Fruit fly (Drosophila melanogaster) whole organism, embryonic: ENCODE measurements around the gene MED27.
A peak's percentile ranks its signal among the peaks of the same experiment; 100 is the strongest.

Experiments used
- Abd-B ChIP-seq: fragments of 200-800 bp; sonication (Bioruptor generic); optimal IDR thresholded peaks from 2 replicates; lab custom pipeline; 2018; ENCODE audit warnings: missing biosample characterization, mild to moderate bottlenecking, missing genetic modification characterization, moderate library complexity
- BEAF-32 ChIP-seq: fragments of 200-800 bp; sonication (Bioruptor generic); optimal IDR thresholded peaks from 3 replicates; lab custom pipeline; 2017; ENCODE audit warnings: missing biosample characterization, missing genetic modification characterization, mild to moderate bottlenecking, moderate library complexity, missing genetic modification reagents
- CG11560 ChIP-seq: fragments of 200-800 bp; sonication (Bioruptor generic); IDR thresholded peaks from 3 replicates; pipeline ENCODE4 v1.3.6; 2022; ENCODE audit warnings: missing biosample characterization, missing genetic modification characterization
- CG11723 ChIP-seq: fragments of 200-800 bp; sonication (Bioruptor generic); optimal IDR thresholded peaks from 2 replicates; lab custom pipeline; 2017; ENCODE audit warnings: missing biosample characterization, mild to moderate bottlenecking, missing genetic modification characterization
- CG12155 ChIP-seq: fragments of 200-800 bp; sonication (Bioruptor generic); optimal IDR thresholded peaks from 3 replicates; lab custom pipeline; 2016; ENCODE audit warnings: missing biosample characterization, missing genetic modification characterization
- CG13123 ChIP-seq: fragments of 200-800 bp; sonication (Bioruptor generic); optimal IDR thresholded peaks from 2 replicates; lab custom pipeline; 2016; ENCODE audit warnings: missing biosample characterization, missing genetic modification characterization
- CG13287 ChIP-seq: fragments of 200-800 bp; sonication (Bioruptor generic); IDR thresholded peaks from 2 replicates; pipeline ENCODE4 v1.3.6; 2022; ENCODE audit warnings: missing biosample characterization, missing genetic modification characterization; ENCODE audit not compliant: partially characterized antibody
- CG16813 ChIP-seq: fragments of 200-800 bp; sonication (Bioruptor generic); IDR thresholded peaks from 3 replicates; pipeline ENCODE4 v1.3.6; 2022; ENCODE audit warnings: missing biosample characterization, missing genetic modification characterization; ENCODE audit not compliant: partially characterized antibody
- CG17361 ChIP-seq: fragments of 200-800 bp; sonication (Bioruptor generic); IDR thresholded peaks from 3 replicates; pipeline ENCODE4 v1.3.6; 2022; ENCODE audit warnings: missing biosample characterization, missing genetic modification characterization
- CG1792 ChIP-seq: fragments of 200-800 bp; sonication (Bioruptor generic); optimal IDR thresholded peaks from 2 replicates; lab custom pipeline; 2016; ENCODE audit warnings: missing biosample characterization, missing genetic modification characterization
- CG18262 ChIP-seq: fragments of 200-800 bp; optimal IDR thresholded peaks from 3 replicates; lab custom pipeline; 2019; ENCODE audit warnings: missing biosample characterization, mild to moderate bottlenecking, missing genetic modification characterization, moderate library complexity
- CG2678 ChIP-seq: fragments of 200-800 bp; sonication (Bioruptor generic); optimal IDR thresholded peaks from 3 replicates; lab custom pipeline; 2019; ENCODE audit warnings: missing biosample characterization, mild to moderate bottlenecking, missing genetic modification characterization, moderate library complexity
- CG30403 ChIP-seq: fragments of 200-800 bp; sonication (Bioruptor generic); optimal IDR thresholded peaks from 3 replicates; lab custom pipeline; 2016; ENCODE audit warnings: missing biosample characterization, missing genetic modification characterization
- CG34422 ChIP-seq: fragments of 200-800 bp; sonication (Bioruptor generic); IDR thresholded peaks from 3 replicates; pipeline ENCODE4 v1.3.6; 2022; ENCODE audit warnings: missing biosample characterization, missing genetic modification characterization
- CG4360 ChIP-seq: fragments of 200-800 bp; sonication (Bioruptor generic); IDR thresholded peaks from 2 replicates; pipeline ENCODE4 v1.3.6; 2022; ENCODE audit warnings: missing biosample characterization, missing genetic modification characterization
- CG4707 ChIP-seq: fragments of 200-800 bp; sonication (Bioruptor generic); optimal IDR thresholded peaks from 2 replicates; lab custom pipeline; 2018; ENCODE audit warnings: missing biosample characterization, mild to moderate bottlenecking, missing genetic modification characterization, moderate library complexity
- CG4820 ChIP-seq: fragments of 200-800 bp; sonication (Bioruptor generic); optimal IDR thresholded peaks from 3 replicates; lab custom pipeline; 2016; ENCODE audit warnings: missing biosample characterization, missing genetic modification characterization
- CG6254 ChIP-seq: fragments of 200-800 bp; sonication (Bioruptor generic); optimal IDR thresholded peaks from 3 replicates; lab custom pipeline; 2017; ENCODE audit warnings: mild to moderate bottlenecking, missing biosample characterization, missing genetic modification reagents, missing genetic modification characterization
- CG8478 ChIP-seq: fragments of >200 bp; optimal IDR thresholded peaks from 2 replicates; lab custom pipeline; 2018
- CG9437 ChIP-seq: fragments of 200-800 bp; sonication (Bioruptor generic); optimal IDR thresholded peaks from 2 replicates; lab custom pipeline; 2018; ENCODE audit warnings: missing biosample characterization, mild to moderate bottlenecking, missing genetic modification characterization
- CG9932 ChIP-seq: fragments of 200-800 bp; sonication (Bioruptor generic); IDR thresholded peaks from 2 replicates; pipeline ENCODE4 v1.3.6; 2022; ENCODE audit warnings: missing biosample characterization, missing genetic modification characterization
- CrebB ChIP-seq: fragments of 200-800 bp; sonication (Bioruptor generic); optimal IDR thresholded peaks from 3 replicates; lab custom pipeline; 2018; ENCODE audit warnings: missing biosample characterization, mild to moderate bottlenecking, missing genetic modification characterization
- Dfd ChIP-seq, 2 experiments: fragments of >200 bp; optimal IDR thresholded peaks; 2 replicates each; lab custom pipeline; 2017; ENCODE audit warnings: missing biosample characterization in 2 of 2, missing genetic modification characterization in 2 of 2
- Dip3 ChIP-seq: fragments of 200-800 bp; sonication (Bioruptor generic); optimal IDR thresholded peaks from 3 replicates; lab custom pipeline; 2016; ENCODE audit warnings: missing biosample characterization, missing genetic modification characterization
- Dll ChIP-seq: fragments of 200-800 bp; sonication (Bioruptor generic); IDR thresholded peaks from 4 replicates; pipeline ENCODE4 v1.3.6; 2022; ENCODE audit warnings: missing biosample characterization, missing genetic modification characterization; ENCODE audit not compliant: partially characterized antibody
- Doc2 ChIP-seq: fragments of 200-800 bp; sonication (Bioruptor generic); IDR thresholded peaks from 2 replicates; pipeline ENCODE4 v1.3.6; 2022; ENCODE audit warnings: missing biosample characterization, missing genetic modification characterization
- Dp ChIP-seq: fragments of 200-800 bp; sonication (Bioruptor generic); optimal IDR thresholded peaks from 2 replicates; lab custom pipeline; 2018; ENCODE audit warnings: missing biosample characterization, mild to moderate bottlenecking, missing genetic modification characterization, moderate library complexity
- Fer1 ChIP-seq: fragments of 200-800 bp; sonication (Bioruptor generic); optimal IDR thresholded peaks from 2 replicates; lab custom pipeline; 2017; ENCODE audit warnings: missing biosample characterization, mild to moderate bottlenecking, missing genetic modification characterization
- H2.0 ChIP-seq: fragments of 200-800 bp; sonication (Bioruptor generic); IDR thresholded peaks from 2 replicates; pipeline ENCODE4 v1.3.6; 2022; ENCODE audit warnings: missing biosample characterization, missing genetic modification characterization
- HLH54F ChIP-seq: fragments of 200-800 bp; sonication (Bioruptor generic); optimal IDR thresholded peaks from 3 replicates; lab custom pipeline; 2016; ENCODE audit warnings: missing biosample characterization, missing genetic modification characterization
- HmgZ ChIP-seq: fragments of 200-800 bp; sonication (Bioruptor generic); optimal IDR thresholded peaks from 2 replicates; lab custom pipeline; 2018; ENCODE audit warnings: missing biosample characterization, mild to moderate bottlenecking, missing genetic modification characterization
- MESR4 ChIP-seq: fragments of 200-800 bp; sonication (Bioruptor generic); optimal IDR thresholded peaks from 2 replicates; lab custom pipeline; 2018; ENCODE audit warnings: missing biosample characterization, mild to moderate bottlenecking, missing genetic modification characterization, moderate library complexity
- Mes4 ChIP-seq: fragments of 200-800 bp; sonication (Bioruptor generic); optimal IDR thresholded peaks from 2 replicates; lab custom pipeline; 2016; ENCODE audit warnings: missing biosample characterization, missing genetic modification characterization
- NC2β ChIP-seq: fragments of 200-800 bp; sonication (Bioruptor generic); optimal IDR thresholded peaks from 2 replicates; lab custom pipeline; 2016; ENCODE audit warnings: missing biosample characterization, missing genetic modification characterization
- Rfx ChIP-seq: fragments of 200-800 bp; sonication (Bioruptor generic); IDR thresholded peaks from 2 replicates; pipeline ENCODE4 v1.3.6; 2022; ENCODE audit warnings: missing biosample characterization, missing genetic modification characterization
- Tbp ChIP-seq: fragments of >200 bp; optimal IDR thresholded peaks from 2 replicates; lab custom pipeline; 2018; ENCODE audit warnings: missing biosample characterization, missing genetic modification characterization
- ash1 ChIP-seq: fragments of 200-800 bp; sonication (Bioruptor generic); optimal IDR thresholded peaks from 2 replicates; lab custom pipeline; 2018; ENCODE audit warnings: missing biosample characterization, mild to moderate bottlenecking, missing genetic modification characterization
- chn ChIP-seq: fragments of 200-800 bp; sonication (Bioruptor generic); optimal IDR thresholded peaks from 2 replicates; lab custom pipeline; 2016; ENCODE audit warnings: missing biosample characterization, missing genetic modification characterization
- cwo ChIP-seq: fragments of 200-800 bp; sonication (Bioruptor generic); optimal IDR thresholded peaks from 3 replicates; lab custom pipeline; 2017; ENCODE audit warnings: missing biosample characterization, missing genetic modification characterization, mild to moderate bottlenecking, moderate library complexity, missing genetic modification reagents
- da ChIP-seq: fragments of 200-800 bp; sonication (Bioruptor generic); optimal IDR thresholded peaks from 2 replicates; lab custom pipeline; 2016; ENCODE audit warnings: missing biosample characterization, missing genetic modification characterization
- dpn ChIP-seq, 2 experiments: fragments of 200-800 bp; sonication (Bioruptor generic); optimal IDR thresholded peaks; 3 replicates each; lab custom pipeline; 2016; ENCODE audit warnings: missing biosample characterization in 2 of 2, missing genetic modification characterization in 2 of 2
- dysf ChIP-seq: fragments of 200-800 bp; sonication (Bioruptor generic); IDR thresholded peaks from 3 replicates; pipeline ENCODE4 v1.3.6; 2022; ENCODE audit warnings: missing biosample characterization, missing genetic modification characterization
- en ChIP-seq: fragments of 200-800 bp; sonication (Bioruptor generic); optimal IDR thresholded peaks from 2 replicates; lab custom pipeline; 2016; ENCODE audit warnings: missing biosample characterization, missing genetic modification characterization
- ewg ChIP-seq: fragments of 200-800 bp; sonication (Bioruptor generic); optimal IDR thresholded peaks from 3 replicates; lab custom pipeline; 2017; ENCODE audit warnings: mild to moderate bottlenecking, missing biosample characterization, missing genetic modification reagents, missing genetic modification characterization
- fru ChIP-seq: fragments of >200 bp; optimal IDR thresholded peaks from 2 replicates; lab custom pipeline; 2017
- gce ChIP-seq: fragments of 200-800 bp; sonication (Bioruptor generic); IDR thresholded peaks from 3 replicates; pipeline ENCODE4 v1.3.6; 2022; ENCODE audit warnings: missing biosample characterization, missing genetic modification characterization
- lilli ChIP-seq: fragments of 200-800 bp; sonication (Bioruptor generic); optimal IDR thresholded peaks from 3 replicates; lab custom pipeline; 2016; ENCODE audit warnings: missing biosample characterization, missing genetic modification characterization
- nau ChIP-seq: fragments of 200-800 bp; sonication (Bioruptor generic); optimal IDR thresholded peaks from 3 replicates; lab custom pipeline; 2017; ENCODE audit warnings: missing biosample characterization, mild to moderate bottlenecking, missing genetic modification characterization, missing genetic modification reagents
- pho ChIP-seq: fragments of 200-800 bp; sonication (Bioruptor generic); optimal IDR thresholded peaks from 2 replicates; lab custom pipeline; 2016; ENCODE audit warnings: missing biosample characterization, missing genetic modification characterization
- row ChIP-seq: fragments of 200-800 bp; sonication (Bioruptor generic); IDR thresholded peaks from 3 replicates; pipeline ENCODE4 v1.3.6; 2022; ENCODE audit warnings: missing biosample characterization, missing genetic modification characterization
- slbo ChIP-seq: fragments of 200-800 bp; sonication (Bioruptor generic); IDR thresholded peaks from 2 replicates; pipeline ENCODE4 v1.3.6; 2022; ENCODE audit warnings: missing biosample characterization, missing genetic modification characterization
- sna ChIP-seq: fragments of 200-800 bp; sonication (Bioruptor generic); IDR thresholded peaks from 2 replicates; pipeline ENCODE4 v1.3.6; 2022; ENCODE audit warnings: missing biosample characterization, missing genetic modification characterization; ENCODE audit not compliant: partially characterized antibody

MED27 gene

dm6 chr3R:5613114-5613443, 41.9 kb upstream of the MED27 start, which contains the start of gene Atu (continued):
- peak; percentile 41; the same call in 1 of the 2 replicates for TF ChIP-seq Rfx
- TF ChIP-seq ewg, result peak; percentile 3
- TF ChIP-seq H2.0, result no peak
- no peak for TF ChIP-seq fru (lab: Kevin White, UChicago)
- no peak for TF ChIP-seq cwo
- TF ChIP-seq CG4820 (GFP tag; lab: Kevin White, UChicago), result peak; percentile 61
- TF ChIP-seq Doc2, result no peak
- TF ChIP-seq CG8478 (lab: Kevin White, UChicago), result no peak
- TF ChIP-seq Tbp, result peak; percentile 26
- TF ChIP-seq CG16813 (GFP tag; lab: Robert Waterston, UW), result peak; percentile 93
- TF ChIP-seq Dp, result peak; percentile 38
- TF ChIP-seq dpn (GFP tag; optimal IDR thresholded peaks at IDR 0.05; lab: Kevin White, UChicago), result peak in 1 of 2 experiments; percentile 16
- TF ChIP-seq chn (GFP tag; lab: Kevin White, UChicago), result peak; percentile 39
- TF ChIP-seq CG9932, result peak; percentile 69
- TF ChIP-seq slbo, result peak; percentile 49; the same call in 1 of the 2 replicates
- peak; percentile 97 for TF ChIP-seq Dll (GFP tag; lab: Robert Waterston, UW)
- TF ChIP-seq nau (GFP tag; lab: Kevin White, UChicago), result no peak
- no peak for TF ChIP-seq dysf (GFP tag; lab: Robert Waterston, UW)
- TF ChIP-seq Dfd (GFP tag; optimal IDR thresholded peaks at IDR 0.05; lab: Kevin White, UChicago), result no peak
- TF ChIP-seq gce, result no peak
- no peak for TF ChIP-seq da (GFP tag; lab: Kevin White, UChicago)
- peak; percentile 39; the same call in 1 of the 3 replicates for TF ChIP-seq CG34422 (GFP tag; lab: Robert Waterston, UW)
- TF ChIP-seq CG30403, result peak; percentile 54
- TF ChIP-seq CG17361, result peak; percentile 58; the same call in 2 of the 3 replicates
- TF ChIP-seq CG9437, result peak; percentile 24
- peak; percentile 79 for TF ChIP-seq HmgZ (tag; lab: Kevin White, UChicago)
- TF ChIP-seq CG13123 (GFP tag; lab: Kevin White, UChicago), result no peak
- peak; percentile 99 for TF ChIP-seq CG1792
- peak; percentile 38 for TF ChIP-seq CG2678 (tag; lab: Kevin White, UChicago)
- TF ChIP-seq CG4360 (GFP tag; lab: Robert Waterston, UW), result no peak
- TF ChIP-seq NC2β (GFP tag; lab: Kevin White, UChicago), result peak; percentile 39
- TF ChIP-seq ash1 (GFP tag; lab: Kevin White, UChicago), result no peak
- no peak for TF ChIP-seq CG6254 (GFP tag; lab: Kevin White, UChicago)
- peak; percentile 3 for TF ChIP-seq Fer1
- TF ChIP-seq CG4707 (GFP tag; lab: Kevin White, UChicago), result no peak
- TF ChIP-seq Mes4 (GFP tag; lab: Kevin White, UChicago), result no peak
- TF ChIP-seq CG13287 (GFP tag; lab: Robert Waterston, UW), result peak; percentile 93
- no peak for TF ChIP-seq CrebB (tag; lab: Kevin White, UChicago)
- TF ChIP-seq sna (GFP tag; lab: Robert Waterston, UW), result peak; percentile 93
- peak; percentile 39 for TF ChIP-seq HLH54F (GFP tag; lab: Kevin White, UChicago)
- no peak for TF ChIP-seq CG11723
- TF ChIP-seq CG12155 (GFP tag; lab: Kevin White, UChicago), result peak; percentile 72
- peak; percentile 46 for TF ChIP-seq CG18262 (tag; lab: Kevin White, UChicago)
- TF ChIP-seq lilli (GFP tag; lab: Kevin White, UChicago), result peak; percentile 48
- TF ChIP-seq Abd-B (GFP tag; lab: Kevin White, UChicago), result peak; percentile 73
- 0 out of 3 replicates have a peak, but pooled peaks have one; percentile 10 for TF ChIP-seq CG11560 (tag; lab: Robert Waterston, UW)
- peak; percentile 62 for TF ChIP-seq row (GFP tag; lab: Robert Waterston, UW)
- TF ChIP-seq pho (GFP tag; lab: Kevin White, UChicago), result peak; percentile 38
- peak; percentile 24 for TF ChIP-seq MESR4 (GFP tag; lab: Kevin White, UChicago)
- TF ChIP-seq BEAF-32 (GFP tag; lab: Kevin White, UChicago), result peak; percentile 96
- no peak for TF ChIP-seq en (GFP tag; lab: Kevin White, UChicago)
- peak; percentile 2 for TF ChIP-seq Dip3 (GFP tag; lab: Kevin White, UChicago)
